Worm (Caenorhabditis elegans) whole organism, early embryonic: ENCODE data around the gene C25F9.16.

ENCODE experiments used
- B0310.2 ChIP-seq: sonication (generic microtip); optimal IDR thresholded peaks from 2 replicates; lab custom pipeline; 2016; ENCODE audit warnings: mild to moderate bottlenecking, missing genetic modification characterization, missing compliant biosample characterization
- F13C5.2 ChIP-seq: sonication (generic microtip); optimal IDR thresholded peaks from 2 replicates; lab custom pipeline; 2017; ENCODE audit warnings: mild to moderate bottlenecking, missing genetic modification characterization, inconsistent platforms, missing compliant biosample characterization
- aly-1 ChIP-seq: sonication (generic microtip); optimal IDR thresholded peaks from 2 replicates; lab custom pipeline; 2016; ENCODE audit warnings: missing genetic modification characterization, missing compliant biosample characterization
- ama-1 ChIP-seq: fragments of 150-350 bp; optimal IDR thresholded peaks from 2 replicates; lab custom pipeline; 2014
- ceh-13 ChIP-seq: fragments of 200-800 bp; sonication (Bioruptor generic); optimal IDR thresholded peaks from 2 replicates; lab custom pipeline; 2018; ENCODE audit warnings: mild to moderate bottlenecking, missing genetic modification characterization, missing compliant biosample characterization
- ceh-36 ChIP-seq: sonication (generic microtip); optimal IDR thresholded peaks from 2 replicates; lab custom pipeline; 2016; ENCODE audit warnings: missing genetic modification characterization, inconsistent platforms, missing compliant biosample characterization
- ets-7 ChIP-seq: sonication (generic microtip); optimal IDR thresholded peaks from 2 replicates; lab custom pipeline; 2016; ENCODE audit warnings: missing genotype, missing genetic modification characterization, missing compliant biosample characterization
- flt-1 ChIP-seq: fragments of 200-800 bp; sonication (Bioruptor generic); IDR thresholded peaks from 2 replicates; pipeline ENCODE4 v1.3.6; 2022; ENCODE audit warnings: missing genetic modification characterization, missing compliant biosample characterization
- pes-1 ChIP-seq: fragments of 200-800 bp; sonication (Bioruptor generic); IDR thresholded peaks from 2 replicates; pipeline ENCODE4 v1.3.6; 2022; ENCODE audit warnings: missing genetic modification reagents, missing genetic modification characterization, missing compliant biosample characterization
- scrt-1 ChIP-seq: fragments of 200-800 bp; sonication (Bioruptor generic); IDR thresholded peaks from 2 replicates; pipeline ENCODE4 v1.3.6; 2022; ENCODE audit warnings: missing genetic modification characterization, missing compliant biosample characterization
- sea-1 ChIP-seq: fragments of 200-800 bp; sonication (Bioruptor generic); conservative IDR thresholded peaks from 2 replicates; pipeline ENCODE4 v1.3.6; 2022; ENCODE audit warnings: missing genetic modification characterization, missing compliant biosample characterization
- tbx-11 ChIP-seq: fragments of 200-800 bp; sonication (Bioruptor generic); IDR thresholded peaks from 2 replicates; pipeline ENCODE4 v1.3.6; 2022; ENCODE audit warnings: missing genetic modification characterization, missing compliant biosample characterization
- tbx-37 ChIP-seq: fragments of 200-800 bp; sonication (Bioruptor generic); conservative IDR thresholded peaks from 2 replicates; pipeline ENCODE4 v1.3.6; 2022; ENCODE audit warnings: missing genetic modification reagents, missing genetic modification characterization, missing compliant biosample characterization
- tra-4 ChIP-seq: sonication (generic microtip); optimal IDR thresholded peaks from 2 replicates; lab custom pipeline; 2017; ENCODE audit warnings: missing genetic modification characterization, missing compliant biosample characterization

ce11 chrV:19417836-19418235, 16.4 kb upstream of the C25F9.16 start, which contains the start of gene C25F9.15:
- no peak for TF ChIP-seq ama-1 (lab: Kevin White, UChicago)
- no peak for TF ChIP-seq aly-1
- TF ChIP-seq sea-1 (GFP tag; lab: Robert Waterston, UW): no peak
- no peak for TF ChIP-seq ets-7 (tag; lab: Kevin White, UChicago)
- TF ChIP-seq ceh-36 (tag; lab: Kevin White, UChicago): no peak
- TF ChIP-seq flt-1 (GFP tag; lab: Robert Waterston, UW): no peak
- TF ChIP-seq ceh-13 (GFP tag; lab: Kevin White, UChicago): no peak
- TF ChIP-seq tra-4 (tag; lab: Kevin White, UChicago): no peak
- no peak for TF ChIP-seq tbx-37 (GFP tag; lab: Robert Waterston, UW)
- no peak for TF ChIP-seq pes-1
- TF ChIP-seq scrt-1 (GFP tag; lab: Robert Waterston, UW): no peak
- TF ChIP-seq B0310.2 (tag; lab: Kevin White, UChicago): no peak
- TF ChIP-seq F13C5.2 (tag; lab: Kevin White, UChicago): no peak
- no peak for TF ChIP-seq tbx-11 (GFP tag; lab: Robert Waterston, UW)
